Fruit fly (Drosophila melanogaster) whole organism, embryonic: ENCODE data around the gene HUWE1.

Experiments used
- C15 ChIP-seq: fragments of 200-800 bp; sonication (Bioruptor generic); IDR thresholded peaks from 3 replicates; pipeline ENCODE4 v1.3.6; 2022; ENCODE audit warnings: missing biosample characterization, missing genetic modification characterization
- CG10321 ChIP-seq: fragments of 200-800 bp; sonication (Bioruptor generic); IDR thresholded peaks from 2 replicates; pipeline ENCODE4 v1.3.6; 2022; ENCODE audit warnings: missing biosample characterization, missing genetic modification characterization
- CG10543 ChIP-seq: fragments of 200-800 bp; sonication (Bioruptor generic); optimal IDR thresholded peaks from 3 replicates; lab custom pipeline; 2017; ENCODE audit warnings: missing biosample characterization, mild to moderate bottlenecking, missing genetic modification characterization, moderate library complexity
- CG11398 ChIP-seq: fragments of 200-800 bp; sonication (Bioruptor generic); optimal IDR thresholded peaks from 2 replicates; lab custom pipeline; 2016; ENCODE audit warnings: missing biosample characterization, missing genetic modification characterization
- CG12391 ChIP-seq: fragments of 200-800 bp; sonication (Bioruptor generic); optimal IDR thresholded peaks from 3 replicates; lab custom pipeline; 2018; ENCODE audit warnings: missing biosample characterization, mild to moderate bottlenecking, missing genetic modification characterization, moderate library complexity
- CG13296 ChIP-seq: fragments of 200-800 bp; sonication (Bioruptor generic); optimal IDR thresholded peaks from 3 replicates; lab custom pipeline; 2018; ENCODE audit warnings: missing biosample characterization, mild to moderate bottlenecking, missing genetic modification characterization
- CG14710 ChIP-seq: fragments of 200-800 bp; sonication (Bioruptor generic); optimal IDR thresholded peaks from 3 replicates; lab custom pipeline; 2019; ENCODE audit warnings: missing biosample characterization, mild to moderate bottlenecking, missing genetic modification characterization, moderate library complexity
- CG1792 ChIP-seq: fragments of 200-800 bp; sonication (Bioruptor generic); optimal IDR thresholded peaks from 2 replicates; lab custom pipeline; 2016; ENCODE audit warnings: missing biosample characterization, missing genetic modification characterization
- CG2116 ChIP-seq: fragments of 200-800 bp; sonication (Bioruptor generic); optimal IDR thresholded peaks from 3 replicates; lab custom pipeline; 2018; ENCODE audit warnings: missing biosample characterization, mild to moderate bottlenecking, missing genetic modification characterization
- CG30020 ChIP-seq: fragments of 200-800 bp; optimal IDR thresholded peaks from 2 replicates; lab custom pipeline; 2019; ENCODE audit warnings: missing biosample characterization, mild to moderate bottlenecking, missing genetic modification characterization, moderate library complexity
- CG30431 ChIP-seq: fragments of 200-800 bp; sonication (Bioruptor generic); optimal IDR thresholded peaks from 2 replicates; lab custom pipeline; 2017; ENCODE audit warnings: missing biosample characterization, missing genetic modification characterization
- CG8290 ChIP-seq, 3 experiments: fragments of 200-800 bp; sonication (Bioruptor generic); optimal IDR thresholded peaks; 2 replicates each; lab custom pipeline; 2016 to 2019; ENCODE audit warnings: missing biosample characterization in 3 of 3, missing genetic modification characterization in 3 of 3, mild to moderate bottlenecking in 2 of 3, moderate library complexity in 1 of 3
- CG8944 ChIP-seq: fragments of 200-800 bp; sonication (Bioruptor generic); optimal IDR thresholded peaks from 3 replicates; lab custom pipeline; 2016; ENCODE audit warnings: missing biosample characterization, missing genetic modification characterization
- CHES-1-like ChIP-seq: fragments of 200-800 bp; sonication (Bioruptor generic); optimal IDR thresholded peaks from 2 replicates; lab custom pipeline; 2016; ENCODE audit warnings: missing biosample characterization, missing genetic modification characterization
- CrebB ChIP-seq: fragments of 200-800 bp; sonication (Bioruptor generic); optimal IDR thresholded peaks from 3 replicates; lab custom pipeline; 2018; ENCODE audit warnings: missing biosample characterization, mild to moderate bottlenecking, missing genetic modification characterization
- Dbx ChIP-seq: fragments of 200-800 bp; sonication (Bioruptor generic); IDR thresholded peaks from 3 replicates; pipeline ENCODE4 v1.3.6; 2022; ENCODE audit warnings: missing biosample characterization, missing genetic modification characterization
- Dip3 ChIP-seq: fragments of 200-800 bp; sonication (Bioruptor generic); optimal IDR thresholded peaks from 3 replicates; lab custom pipeline; 2016; ENCODE audit warnings: missing biosample characterization, missing genetic modification characterization
- Dll ChIP-seq: fragments of 200-800 bp; sonication (Bioruptor generic); IDR thresholded peaks from 4 replicates; pipeline ENCODE4 v1.3.6; 2022; ENCODE audit warnings: missing biosample characterization, missing genetic modification characterization; ENCODE audit not compliant: partially characterized antibody
- Dref ChIP-seq: fragments of 200-800 bp; sonication (Bioruptor generic); IDR thresholded peaks from 2 replicates; pipeline ENCODE4 v1.3.6; 2022; ENCODE audit warnings: missing biosample characterization, missing genetic modification characterization
- Fer3 ChIP-seq: fragments of 200-800 bp; sonication (Bioruptor generic); optimal IDR thresholded peaks from 2 replicates; lab custom pipeline; 2018; ENCODE audit warnings: missing biosample characterization, mild to moderate bottlenecking, missing genetic modification characterization, moderate library complexity
- HLH3B ChIP-seq: fragments of 200-800 bp; sonication (Bioruptor generic); IDR thresholded peaks from 2 replicates; pipeline ENCODE4 v1.3.6; 2022; ENCODE audit warnings: missing biosample characterization, missing genetic modification characterization
- MBD-R2 ChIP-seq: fragments of 200-800 bp; sonication (Bioruptor generic); IDR thresholded peaks from 2 replicates; pipeline ENCODE4 v1.3.6; 2022; ENCODE audit warnings: missing biosample characterization, missing genetic modification characterization
- MESR4 ChIP-seq: fragments of 200-800 bp; sonication (Bioruptor generic); optimal IDR thresholded peaks from 2 replicates; lab custom pipeline; 2018; ENCODE audit warnings: missing biosample characterization, mild to moderate bottlenecking, missing genetic modification characterization, moderate library complexity
- Mes4 ChIP-seq: fragments of 200-800 bp; sonication (Bioruptor generic); optimal IDR thresholded peaks from 2 replicates; lab custom pipeline; 2016; ENCODE audit warnings: missing biosample characterization, missing genetic modification characterization
- Myb ChIP-seq: fragments of 200-800 bp; sonication (Bioruptor generic); optimal IDR thresholded peaks from 2 replicates; lab custom pipeline; 2016; ENCODE audit warnings: missing biosample characterization, missing genetic modification characterization
- NK7.1 ChIP-seq: fragments of 200-800 bp; sonication (Bioruptor generic); optimal IDR thresholded peaks from 3 replicates; lab custom pipeline; 2016; ENCODE audit warnings: missing biosample characterization, missing genetic modification characterization
- Oaz ChIP-seq: fragments of 200-800 bp; sonication (Bioruptor generic); IDR thresholded peaks from 2 replicates; pipeline ENCODE4 v1.3.6; 2022; ENCODE audit warnings: missing biosample characterization, missing genetic modification characterization
- Rx ChIP-seq: fragments of 200-800 bp; sonication (Bioruptor generic); IDR thresholded peaks from 2 replicates; pipeline ENCODE4 v1.3.6; 2022; ENCODE audit warnings: missing biosample characterization, missing genetic modification characterization
- Sin3A ChIP-seq: fragments of >200 bp; optimal IDR thresholded peaks from 2 replicates; lab custom pipeline; 2018
- Xrp1 ChIP-seq: fragments of 200-800 bp; sonication (Bioruptor generic); IDR thresholded peaks from 2 replicates; pipeline ENCODE4 v1.3.6; 2022; ENCODE audit warnings: missing biosample characterization, missing genetic modification characterization
- YL-1 ChIP-seq: fragments of 200-800 bp; sonication (Bioruptor generic); optimal IDR thresholded peaks from 3 replicates; lab custom pipeline; 2017; ENCODE audit warnings: missing biosample characterization, mild to moderate bottlenecking, missing genetic modification characterization
- amos ChIP-seq: fragments of 200-800 bp; sonication (Bioruptor generic); IDR thresholded peaks from 2 replicates; pipeline ENCODE4 v1.3.6; 2022; ENCODE audit warnings: missing biosample characterization, missing genetic modification characterization; ENCODE audit not compliant: partially characterized antibody
- cato ChIP-seq: fragments of 200-800 bp; sonication (Bioruptor generic); optimal IDR thresholded peaks from 2 replicates; lab custom pipeline; 2016; ENCODE audit warnings: missing biosample characterization, missing genetic modification characterization, borderline replicate concordance
- crp ChIP-seq, 2 experiments: fragments of 200-800 bp; sonication (Bioruptor generic); optimal IDR thresholded peaks; 2 replicates in 1 of 2; 3 replicates in 1 of 2; lab custom pipeline; 2017; ENCODE audit warnings: missing biosample characterization in 2 of 2, missing genetic modification characterization in 2 of 2, mild to moderate bottlenecking in 1 of 2, moderate library complexity in 1 of 2
- kay ChIP-seq: fragments of 200-800 bp; sonication (Bioruptor generic); optimal IDR thresholded peaks from 2 replicates; lab custom pipeline; 2016; ENCODE audit warnings: missing biosample characterization, missing genetic modification characterization
- nerfin-1 ChIP-seq: fragments of 200-800 bp; sonication (Bioruptor generic); optimal IDR thresholded peaks from 3 replicates; lab custom pipeline; 2019; ENCODE audit warnings: missing biosample characterization, mild to moderate bottlenecking, missing genetic modification characterization, moderate library complexity
- oc ChIP-seq: fragments of 200-800 bp; sonication (Bioruptor generic); optimal IDR thresholded peaks from 2 replicates; lab custom pipeline; 2018; ENCODE audit warnings: missing biosample characterization, mild to moderate bottlenecking, missing genetic modification characterization, moderate library complexity
- prd ChIP-seq, 3 experiments: fragments of >200 bp in 2 of 3; fragments of 200-800 bp in 1 of 3; sonication (Bioruptor generic) in 1 of 3; optimal IDR thresholded peaks in 2 of 3; IDR thresholded peaks in 1 of 3; 2 replicates in 2 of 3; 3 replicates in 1 of 3; pipeline versions ENCODE4 v1.3.6 to Lab custom; 2017 to 2022; ENCODE audit warnings: missing biosample characterization in 1 of 3, missing genetic modification characterization in 1 of 3
- rib ChIP-seq: fragments of 200-800 bp; sonication (Bioruptor generic); IDR thresholded peaks from 2 replicates; pipeline ENCODE4 v1.3.6; 2022; ENCODE audit warnings: missing biosample characterization, missing genetic modification characterization
- run ChIP-seq: fragments of 200-800 bp; sonication (Bioruptor generic); optimal IDR thresholded peaks from 3 replicates; lab custom pipeline; 2018; ENCODE audit warnings: missing biosample characterization, mild to moderate bottlenecking, missing genetic modification characterization
- sd ChIP-seq: fragments of 200-800 bp; sonication (Bioruptor generic); optimal IDR thresholded peaks from 3 replicates; lab custom pipeline; 2018; ENCODE audit warnings: missing biosample characterization, mild to moderate bottlenecking, missing genetic modification characterization, moderate library complexity
- sens ChIP-seq: fragments of 200-800 bp; sonication (Bioruptor generic); peaks from one replicate; lab custom pipeline; 2016; ENCODE audit warnings: missing biosample characterization, missing genetic modification characterization
- shn ChIP-seq: fragments of 200-800 bp; sonication (Bioruptor generic); optimal IDR thresholded peaks from 3 replicates; lab custom pipeline; 2016; ENCODE audit warnings: missing biosample characterization, missing genetic modification characterization
- sna ChIP-seq: fragments of 200-800 bp; sonication (Bioruptor generic); IDR thresholded peaks from 2 replicates; pipeline ENCODE4 v1.3.6; 2022; ENCODE audit warnings: missing biosample characterization, missing genetic modification characterization; ENCODE audit not compliant: partially characterized antibody
- sug ChIP-seq: fragments of 200-800 bp; optimal IDR thresholded peaks from 2 replicates; lab custom pipeline; 2019; ENCODE audit warnings: missing biosample characterization, mild to moderate bottlenecking, missing genetic modification characterization, moderate library complexity
- tap ChIP-seq: fragments of 200-800 bp; optimal IDR thresholded peaks from 3 replicates; lab custom pipeline; 2019; ENCODE audit warnings: missing biosample characterization, mild to moderate bottlenecking, missing genetic modification characterization, moderate library complexity
- tin ChIP-seq: fragments of 200-800 bp; sonication (Bioruptor generic); optimal IDR thresholded peaks from 3 replicates; lab custom pipeline; 2016; ENCODE audit warnings: missing biosample characterization, missing genetic modification characterization
- tll ChIP-seq, 2 experiments: fragments of 200-800 bp in 1 of 2; fragments of >200 bp in 1 of 2; sonication (Bioruptor generic) in 1 of 2; optimal IDR thresholded peaks; 2 replicates each; lab custom pipeline; 2017 to 2019; ENCODE audit warnings: missing biosample characterization in 2 of 2, missing genetic modification characterization in 2 of 2, mild to moderate bottlenecking in 1 of 2, moderate library complexity in 1 of 2
- unc-4 ChIP-seq: fragments of 200-800 bp; sonication (Bioruptor generic); IDR thresholded peaks from 2 replicates; pipeline ENCODE4 v1.3.6; 2022; ENCODE audit warnings: missing biosample characterization, missing genetic modification characterization; ENCODE audit not compliant: partially characterized antibody
- zfh1 ChIP-seq: fragments of 200-800 bp; sonication (Bioruptor generic); IDR thresholded peaks from 3 replicates; pipeline ENCODE4 v1.3.6; 2022; ENCODE audit warnings: missing biosample characterization, missing genetic modification characterization

HUWE1 gene

dm6 chrX:15737110-15737509 is 24.7 kb downstream of the HUWE1 start, which contains the start of gene Arp6:
Gene Arp6 (minus strand): TSS chrX:15737120.
- TF ChIP-seq tin (GFP tag; lab: Kevin White, UChicago): no peak
- TF ChIP-seq oc (tag; lab: Kevin White, UChicago): no peak
- TF ChIP-seq CG10543 (GFP tag; lab: Kevin White, UChicago): no peak
- no peak for TF ChIP-seq amos (GFP tag; lab: Robert Waterston, UW)
- no peak for TF ChIP-seq CG12391 (tag; lab: Kevin White, UChicago)
- no peak for TF ChIP-seq Xrp1 (GFP tag; lab: Robert Waterston, UW)
- no peak for TF ChIP-seq CrebB (tag; lab: Kevin White, UChicago)
- TF ChIP-seq shn: no peak
- TF ChIP-seq tll (GFP tag; optimal IDR thresholded peaks at IDR 0.05; lab: Kevin White, UChicago): no peak
- TF ChIP-seq MESR4: no peak
- no peak for TF ChIP-seq CHES-1-like
- no peak for TF ChIP-seq cato
- TF ChIP-seq Myb: peak; percentile 48
- no peak for TF ChIP-seq Dip3 (GFP tag; lab: Kevin White, UChicago)
- TF ChIP-seq Rx (GFP tag; lab: Robert Waterston, UW): no peak
- TF ChIP-seq CG14710 (tag; lab: Kevin White, UChicago): peak; percentile 26
- TF ChIP-seq CG1792 (GFP tag; lab: Kevin White, UChicago): no peak
- TF ChIP-seq sens: peak; percentile 43
- TF ChIP-seq CG11398 (GFP tag; lab: Kevin White, UChicago): no peak
- TF ChIP-seq zfh1: no peak
- TF ChIP-seq YL-1 (GFP tag; lab: Kevin White, UChicago): no peak
- peak; percentile 6 for TF ChIP-seq sug
- TF ChIP-seq CG8944: no peak
- TF ChIP-seq C15 (GFP tag; lab: Robert Waterston, UW): no peak
- no peak for TF ChIP-seq CG30431 (GFP tag; lab: Kevin White, UChicago)
- no peak for TF ChIP-seq run
- no peak for TF ChIP-seq prd (optimal IDR thresholded peaks at IDR 0.05; lab: Kevin White, UChicago)
- TF ChIP-seq prd (GFP tag; IDR thresholded peaks at IDR 0.05; lab: Robert Waterston, UW): no peak
- peak; percentile 40 for TF ChIP-seq CG2116 (GFP tag; lab: Kevin White, UChicago)
- no peak for TF ChIP-seq CG8290 (GFP tag; optimal IDR thresholded peaks at IDR 0.05; lab: Kevin White, UChicago)
- TF ChIP-seq CG8290 (tag; optimal IDR thresholded peaks at IDR 0.05; lab: Kevin White, UChicago): no peak
- TF ChIP-seq HLH3B: no peak
- peak in 1 of 2 experiments; percentile 65 for TF ChIP-seq crp (GFP tag; optimal IDR thresholded peaks at IDR 0.05; lab: Kevin White, UChicago)
- TF ChIP-seq MBD-R2 (GFP tag; lab: Robert Waterston, UW): no peak
- TF ChIP-seq Fer3: no peak
- no peak for TF ChIP-seq CG13296 (GFP tag; lab: Kevin White, UChicago)
- no peak for TF ChIP-seq rib (GFP tag; lab: Robert Waterston, UW)
- no peak for TF ChIP-seq sd (tag; lab: Kevin White, UChicago)
- TF ChIP-seq CG30020: peak; percentile 1
- no peak for TF ChIP-seq nerfin-1 (tag; lab: Kevin White, UChicago)
- TF ChIP-seq Oaz (GFP tag; lab: Robert Waterston, UW): no peak
- no peak for TF ChIP-seq Dbx
- 0 out of 4 replicates have a peak, but pooled peaks have one; percentile 42 for TF ChIP-seq Dll (GFP tag; lab: Robert Waterston, UW)
- TF ChIP-seq CG10321 (GFP tag; lab: Robert Waterston, UW): no peak
- no peak for TF ChIP-seq tap (tag; lab: Kevin White, UChicago)
- TF ChIP-seq kay (GFP tag; lab: Kevin White, UChicago): no peak
- no peak for TF ChIP-seq sna (GFP tag; lab: Robert Waterston, UW)
- TF ChIP-seq NK7.1: no peak
- no peak for TF ChIP-seq Sin3A (lab: Kevin White, UChicago)
- TF ChIP-seq unc-4 (GFP tag; lab: Robert Waterston, UW): 0 out of 2 replicates have a peak, but pooled peaks have one; percentile 24
- no peak for TF ChIP-seq Mes4 (GFP tag; lab: Kevin White, UChicago)
- TF ChIP-seq Dref (GFP tag; lab: Robert Waterston, UW): peak; percentile 57
